Worm (Caenorhabditis elegans) whole organism, L4/young adult: ENCODE data around the gene cpin-1.

Experiments
- W03F9.2 ChIP-seq: fragments of 150-350 bp; optimal IDR thresholded peaks from 2 replicates; lab custom pipeline; 2014; ENCODE audit warnings: missing biosample characterization, missing genetic modification characterization
- dao-5 ChIP-seq: sonication (generic microtip); optimal IDR thresholded peaks from 2 replicates; lab custom pipeline; 2016; ENCODE audit warnings: missing genotype, missing genetic modification characterization, moderate library complexity, missing compliant biosample characterization

- TF ChIP-seq dao-5 (tag; lab: Kevin White, UChicago), result no peak
- TF ChIP-seq W03F9.2, result no peak
Measured at ce11 chrIV:9451816-9452215, 1.3 kb downstream of the cpin-1 start.
